Worm (Caenorhabditis elegans): ENCODE measurements around the gene ZK1073.2.
A peak's percentile ranks its signal among the peaks of the same experiment; 100 is the strongest.

Gene ZK1073.2

DNA sequence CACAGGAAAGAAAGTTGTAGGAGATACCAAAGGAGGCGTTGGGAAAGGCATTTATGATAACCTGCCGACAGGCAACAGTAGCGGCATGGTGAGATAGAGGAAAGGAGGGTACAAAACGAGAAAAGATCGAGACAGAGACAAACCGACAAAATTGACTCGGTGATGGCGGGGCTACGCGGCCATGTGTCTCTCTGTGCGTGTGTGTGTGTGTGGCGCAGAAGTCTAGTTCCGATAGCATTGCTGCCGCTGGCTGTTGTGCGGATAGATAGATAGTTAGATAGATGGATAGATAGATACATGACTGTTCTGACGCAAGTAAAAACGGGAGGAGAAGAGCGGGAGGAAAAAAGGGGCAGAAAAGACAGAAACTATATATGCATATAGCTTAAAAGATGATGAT is 53.4 kb downstream of the ZK1073.2 start:
- TF ChIP-seq unc-62 (GFP tag; optimal IDR thresholded peaks at IDR 0.05) (peak; percentile 50), sptf-1 (tag; optimal IDR thresholded peaks at IDR 0.05) (no peak), sem-2 (GFP tag; optimal IDR thresholded peaks at IDR 0.05) (peak; percentile 6), ceh-83 (GFP tag; optimal IDR thresholded peaks at IDR 0.05) (no peak), elt-1 (tag; optimal IDR thresholded peaks at IDR 0.05; ENCODE audit: borderline replicate concordance, insufficient read depth) (peak; percentile 89), ceh-39 (tag; optimal IDR thresholded peaks at IDR 0.05) (no peak), nhr-237 (tag; optimal IDR thresholded peaks at IDR 0.05) (peak; percentile 36), ham-2 (GFP tag; optimal IDR thresholded peaks at IDR 0.05) (peak; percentile 88), ces-1 (GFP tag; optimal IDR thresholded peaks at IDR 0.05) (no peak), snpc-4 (tag; optimal IDR thresholded peaks at IDR 0.05) (no peak), pha-4 (tag; optimal IDR thresholded peaks at IDR 0.05) (no peak), ztf-11 (tag; optimal IDR thresholded peaks at IDR 0.05) (no peak), zip-8 (tag; optimal IDR thresholded peaks at IDR 0.05) (no peak), drap-1 (GFP tag; optimal IDR thresholded peaks at IDR 0.05) (no peak), mep-1 (tag; optimal IDR thresholded peaks at IDR 0.05) (no peak), tbx-8 (GFP tag; optimal IDR thresholded peaks at IDR 0.05) (no peak), nhr-76 (tag; optimal IDR thresholded peaks at IDR 0.05) (no peak), ceh-43 (GFP tag; optimal IDR thresholded peaks at IDR 0.05) (no peak), blmp-1 (tag; optimal IDR thresholded peaks at IDR 0.05) (peak; percentile 1), nhr-12 (tag; optimal IDR thresholded peaks at IDR 0.05) (no peak)

DNA sequence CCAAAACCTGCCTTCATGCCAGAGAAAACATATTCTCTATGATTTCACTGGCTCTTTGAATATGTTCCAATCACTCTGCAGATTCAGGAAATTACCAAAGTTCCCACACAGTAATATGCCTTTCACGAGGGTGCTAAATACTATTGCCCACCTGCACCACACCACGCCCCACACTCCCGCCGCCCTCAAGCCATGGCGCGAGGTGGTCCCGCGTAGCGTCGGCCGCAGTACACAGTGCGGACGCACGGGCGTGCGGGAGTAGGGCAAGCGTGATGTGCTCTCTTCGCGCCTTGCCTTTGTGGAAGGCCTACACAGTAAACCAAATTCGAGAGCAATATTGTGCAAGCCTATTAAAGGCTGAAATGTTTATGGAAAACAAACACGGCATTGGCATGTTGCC is 54.0 kb downstream of the ZK1073.2 start:
- TF ChIP-seq zip-8 (tag; optimal IDR thresholded peaks at IDR 0.05) = no peak
- TF ChIP-seq cnd-1 (tag; optimal IDR thresholded peaks at IDR 0.05) = no peak
- no peak for TF ChIP-seq ceh-83 (GFP tag; optimal IDR thresholded peaks at IDR 0.05)
- TF ChIP-seq bed-3 (GFP tag; optimal IDR thresholded peaks at IDR 0.05) = no peak
- no peak for TF ChIP-seq ceh-39 (tag; optimal IDR thresholded peaks at IDR 0.05)
- no peak for TF ChIP-seq drap-1 (GFP tag; optimal IDR thresholded peaks at IDR 0.05)
- TF ChIP-seq lin-32 (GFP tag; optimal IDR thresholded peaks at IDR 0.05) = no peak
- TF ChIP-seq flh-1 (GFP tag; optimal IDR thresholded peaks at IDR 0.05) = no peak
- TF ChIP-seq nhr-2 (tag; optimal IDR thresholded peaks at IDR 0.05) = no peak
- no peak for TF ChIP-seq pha-4 (tag; optimal IDR thresholded peaks at IDR 0.05)

DNA sequence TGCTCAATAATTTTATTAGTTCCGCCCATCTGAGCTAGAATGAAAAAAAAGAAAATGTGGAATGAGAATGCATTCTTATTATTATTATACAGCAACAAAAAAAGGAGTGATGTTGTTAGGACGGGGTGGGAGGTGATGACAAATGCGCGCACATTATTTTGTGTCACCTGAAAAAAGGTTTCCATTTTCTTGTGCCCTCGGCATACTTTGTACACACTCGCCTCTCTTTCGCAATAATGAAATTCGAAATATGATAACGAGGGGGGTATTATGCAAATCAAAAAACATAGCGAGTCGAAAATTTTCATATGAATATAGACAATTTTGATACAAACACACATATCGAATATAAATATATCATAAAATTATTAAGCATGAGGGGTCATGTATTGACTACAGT is 55.9 kb downstream of the ZK1073.2 start:
- TF ChIP-seq mep-1 (tag; optimal IDR thresholded peaks at IDR 0.05) = no peak
- TF ChIP-seq ceh-43 (GFP tag; optimal IDR thresholded peaks at IDR 0.05) = no peak
- TF ChIP-seq lsy-2 (tag; optimal IDR thresholded peaks at IDR 0.05) = no peak
- no peak for TF ChIP-seq pha-4 (tag; optimal IDR thresholded peaks at IDR 0.05)
- TF ChIP-seq M03D4.4 (tag; optimal IDR thresholded peaks at IDR 0.05) = no peak
- no peak for TF ChIP-seq nhr-28 (tag; optimal IDR thresholded peaks at IDR 0.05)
- TF ChIP-seq cnd-1 (tag; optimal IDR thresholded peaks at IDR 0.05) = no peak
- no peak for TF ChIP-seq elt-3 (tag; optimal IDR thresholded peaks at IDR 0.05)
- TF ChIP-seq tbx-8 (GFP tag; optimal IDR thresholded peaks at IDR 0.05) = no peak
- TF ChIP-seq snpc-4 (tag; optimal IDR thresholded peaks at IDR 0.05) = no peak
- no peak for TF ChIP-seq drap-1 (GFP tag; optimal IDR thresholded peaks at IDR 0.05)
- no peak for TF ChIP-seq unc-62 (GFP tag; optimal IDR thresholded peaks at IDR 0.05)
- TF ChIP-seq ceh-39 (tag; optimal IDR thresholded peaks at IDR 0.05) = no peak
- no peak for TF ChIP-seq blmp-1 (tag; optimal IDR thresholded peaks at IDR 0.05)
- no peak for TF ChIP-seq nhr-76 (tag; optimal IDR thresholded peaks at IDR 0.05)
- TF ChIP-seq flh-1 (GFP tag; optimal IDR thresholded peaks at IDR 0.05) = no peak
- TF ChIP-seq nhr-237 (tag; optimal IDR thresholded peaks at IDR 0.05) = no peak
- TF ChIP-seq lin-32 (GFP tag; optimal IDR thresholded peaks at IDR 0.05) = no peak
- TF ChIP-seq unc-120 (tag; optimal IDR thresholded peaks at IDR 0.05; ENCODE audit: poor library complexity, severe bottlenecking) = no peak

DNA sequence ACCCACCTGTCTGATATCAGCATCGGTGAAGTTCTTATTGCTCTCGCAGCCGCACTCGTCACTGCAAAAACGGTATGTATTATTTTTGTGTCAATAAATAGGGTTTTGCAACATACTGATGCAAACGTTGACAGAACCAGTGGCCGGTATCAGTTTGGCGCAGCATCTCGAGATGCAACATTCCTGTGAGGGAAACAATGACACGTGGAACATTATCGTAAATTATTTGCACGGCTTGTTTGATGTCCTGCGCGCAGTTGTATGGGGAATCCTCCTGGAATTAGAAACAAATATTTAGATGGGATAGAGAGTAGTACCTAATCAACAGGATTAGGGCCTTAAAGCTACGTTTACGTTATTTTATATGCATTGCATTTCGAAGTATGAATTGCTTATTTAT is 57.4 kb downstream of the ZK1073.2 start:
- TF ChIP-seq mls-2 (tag; optimal IDR thresholded peaks at IDR 0.05) = no peak
- no peak for TF ChIP-seq tbx-8 (GFP tag; optimal IDR thresholded peaks at IDR 0.05)
- TF ChIP-seq lin-13 (tag; optimal IDR thresholded peaks at IDR 0.05) = no peak
- TF ChIP-seq mep-1 (tag; optimal IDR thresholded peaks at IDR 0.05) = no peak
- no peak for TF ChIP-seq bed-3 (GFP tag; optimal IDR thresholded peaks at IDR 0.05)
- TF ChIP-seq pha-4 (tag; optimal IDR thresholded peaks at IDR 0.05) = no peak
- TF ChIP-seq flh-1 (GFP tag; optimal IDR thresholded peaks at IDR 0.05) = no peak
- no peak for TF ChIP-seq ceh-43 (GFP tag; optimal IDR thresholded peaks at IDR 0.05)
- TF ChIP-seq unc-62 (GFP tag; optimal IDR thresholded peaks at IDR 0.05) = no peak
- TF ChIP-seq nhr-12 (tag; optimal IDR thresholded peaks at IDR 0.05) = no peak
- TF ChIP-seq snpc-4 (tag; optimal IDR thresholded peaks at IDR 0.05) = no peak
- TF ChIP-seq nhr-2 (tag; optimal IDR thresholded peaks at IDR 0.05) = no peak
- TF ChIP-seq nhr-237 (tag; optimal IDR thresholded peaks at IDR 0.05) = no peak

All from whole organism, mixed stage, embryonic.